Fruit fly (Drosophila melanogaster) whole organism, wandering third instar larva: Measurements from ENCODE around the gene Cpr30B.
A peak's percentile ranks its signal among the peaks of the same experiment; 100 is the strongest.

ENCODE experiments used
- Abd-B ChIP-seq: fragments of >200 bp; optimal IDR thresholded peaks from 2 replicates; lab custom pipeline; 2017; ENCODE audit warnings: missing biosample characterization, missing genetic modification characterization
- CG32264 ChIP-seq: fragments of 200-800 bp; sonication (Bioruptor generic); optimal IDR thresholded peaks from 2 replicates; lab custom pipeline; 2016; ENCODE audit warnings: missing biosample characterization, missing genetic modification characterization
- CG9705 ChIP-seq: fragments of 200-800 bp; sonication (Bioruptor generic); optimal IDR thresholded peaks from 2 replicates; lab custom pipeline; 2018; ENCODE audit warnings: missing biosample characterization, mild to moderate bottlenecking, missing genetic modification characterization
- CrebA ChIP-seq: fragments of 200-800 bp; sonication (Bioruptor generic); optimal IDR thresholded peaks from 2 replicates; lab custom pipeline; 2016; ENCODE audit warnings: missing biosample characterization, mild to moderate bottlenecking, missing genetic modification characterization, borderline replicate concordance
- Dfd ChIP-seq: fragments of >200 bp; optimal IDR thresholded peaks from 2 replicates; lab custom pipeline; 2017; ENCODE audit warnings: missing biosample characterization, missing genetic modification characterization
- Dif ChIP-seq: fragments of 200-275, 200-300 bp; sonication (Bioruptor generic); optimal IDR thresholded peaks from 2 replicates; lab custom pipeline; 2018; ENCODE audit warnings: missing biosample characterization, missing genetic modification characterization; ENCODE audit not compliant: partially characterized antibody
- GATAd ChIP-seq: sonication (Bioruptor generic); optimal IDR thresholded peaks from 2 replicates; lab custom pipeline; 2016; ENCODE audit warnings: missing biosample characterization, missing genetic modification characterization
- HLH106 ChIP-seq: fragments of 200-800 bp; optimal IDR thresholded peaks from 3 replicates; lab custom pipeline; 2019; ENCODE audit warnings: missing biosample characterization, mild to moderate bottlenecking, missing genetic modification characterization, moderate library complexity
- Hnf4 ChIP-seq: fragments of 200-800 bp; sonication (Bioruptor generic); optimal IDR thresholded peaks from 2 replicates; lab custom pipeline; 2016; ENCODE audit warnings: missing biosample characterization, mild to moderate bottlenecking, missing genetic modification characterization
- Hr78 ChIP-seq: fragments of >200 bp; optimal IDR thresholded peaks from 2 replicates; lab custom pipeline; 2017; ENCODE audit warnings: missing biosample characterization, missing genetic modification characterization
- Hr83 ChIP-seq: fragments of 200-300 bp; sonication (Bioruptor generic); optimal IDR thresholded peaks from 2 replicates; lab custom pipeline; 2016; ENCODE audit warnings: missing biosample characterization, mild to moderate bottlenecking, missing genetic modification characterization, moderate library complexity; ENCODE audit not compliant: poor library complexity, severe bottlenecking
- Jra ChIP-seq: sonication (Bioruptor generic); optimal IDR thresholded peaks from 2 replicates; lab custom pipeline; 2016; ENCODE audit warnings: missing biosample characterization, missing genetic modification characterization
- Mio ChIP-seq: sonication (Bioruptor generic); optimal IDR thresholded peaks from 2 replicates; lab custom pipeline; 2016; ENCODE audit warnings: missing biosample characterization, missing genetic modification characterization
- Myc ChIP-seq: fragments of >200 bp; optimal IDR thresholded peaks from 2 replicates; lab custom pipeline; 2017
- N ChIP-seq: fragments of >200 bp; optimal IDR thresholded peaks from 2 replicates; lab custom pipeline; 2018; ENCODE audit warnings: missing biosample characterization, missing external identifiers, missing genetic modification characterization
- OdsH ChIP-seq: fragments of 200-800 bp; sonication (Bioruptor generic); optimal IDR thresholded peaks from 2 replicates; lab custom pipeline; 2016; ENCODE audit warnings: missing biosample characterization, mild to moderate bottlenecking, missing genetic modification characterization
- Rel ChIP-seq, 2 experiments: fragments of 200-800 bp; sonication (Bioruptor generic) in 1 of 2; optimal IDR thresholded peaks; 2 replicates in 1 of 2; 3 replicates in 1 of 2; lab custom pipeline; 2016 to 2019; ENCODE audit warnings: mild to moderate bottlenecking in 2 of 2, missing biosample characterization in 2 of 2, missing genetic modification characterization in 2 of 2, moderate library complexity in 1 of 2
- Sp1 ChIP-seq: fragments of 200-800 bp; sonication (Bioruptor generic); optimal IDR thresholded peaks from 3 replicates; lab custom pipeline; 2019; ENCODE audit warnings: missing biosample characterization, mild to moderate bottlenecking, missing genetic modification characterization, moderate library complexity
- Vsx2 ChIP-seq: fragments of 200-300, 225-300 bp; sonication (Bioruptor generic); optimal IDR thresholded peaks from 2 replicates; lab custom pipeline; 2018; ENCODE audit warnings: missing biosample characterization, missing genetic modification characterization; ENCODE audit not compliant: partially characterized antibody
- br ChIP-seq: fragments of 200-800 bp; sonication (Bioruptor generic); optimal IDR thresholded peaks from 2 replicates; lab custom pipeline; 2016; ENCODE audit warnings: missing biosample characterization, missing genetic modification characterization
- brk ChIP-seq: fragments of 200-800 bp; sonication (Bioruptor generic); optimal IDR thresholded peaks from 2 replicates; lab custom pipeline; 2016; ENCODE audit warnings: missing biosample characterization, mild to moderate bottlenecking, missing genetic modification characterization
- dl ChIP-seq, 2 experiments: fragments of 175-275, 200-275 bp in 1 of 2; fragments of 200-275 bp in 1 of 2; sonication (Bioruptor generic); optimal IDR thresholded peaks; lab custom pipeline; 2018; ENCODE audit warnings: mild to moderate bottlenecking in 2 of 2, missing biosample characterization in 2 of 2, missing genetic modification characterization in 2 of 2, moderate library complexity in 2 of 2; ENCODE audit not compliant: partially characterized antibody in 2 of 2, insufficient read depth in 1 of 2
- dmrt93B ChIP-seq: fragments of 200-800 bp; sonication (Bioruptor generic); optimal IDR thresholded peaks from 2 replicates; lab custom pipeline; 2018; ENCODE audit warnings: missing biosample characterization, mild to moderate bottlenecking, missing genetic modification characterization
- dsf ChIP-seq: sonication (Bioruptor generic); optimal IDR thresholded peaks from 2 replicates; lab custom pipeline; 2016; ENCODE audit warnings: missing biosample characterization, missing genetic modification characterization, borderline replicate concordance
- ey ChIP-seq: fragments of 200-800 bp; sonication (Bioruptor generic); optimal IDR thresholded peaks from 2 replicates; lab custom pipeline; 2016; ENCODE audit warnings: missing biosample characterization, missing genetic modification characterization
- foxo ChIP-seq, 2 experiments: fragments of 200-800 bp; sonication (Bioruptor generic); optimal IDR thresholded peaks; 2 replicates in 1 of 2; 3 replicates in 1 of 2; lab custom pipeline; 2016 to 2017; ENCODE audit warnings: missing biosample characterization in 2 of 2, missing genetic modification characterization in 2 of 2
- fru ChIP-seq: fragments of 200-800 bp; sonication (Bioruptor generic); optimal IDR thresholded peaks from 3 replicates; lab custom pipeline; 2016; ENCODE audit warnings: missing biosample characterization, mild to moderate bottlenecking, missing genetic modification characterization
- h ChIP-seq: fragments of 200-800 bp; sonication (Bioruptor generic); optimal IDR thresholded peaks from 3 replicates; lab custom pipeline; 2016; ENCODE audit warnings: missing biosample characterization, mild to moderate bottlenecking, missing genetic modification characterization
- jim ChIP-seq: fragments of 175-275, 200-325 bp; sonication (Bioruptor generic); optimal IDR thresholded peaks from 2 replicates; lab custom pipeline; 2016; ENCODE audit warnings: missing biosample characterization, mild to moderate bottlenecking, missing genetic modification characterization
- lola ChIP-seq: fragments of >200 bp; optimal IDR thresholded peaks from 2 replicates; lab custom pipeline; 2017; ENCODE audit warnings: missing biosample characterization, missing genetic modification characterization
- pan ChIP-seq: fragments of >200 bp; optimal IDR thresholded peaks from 2 replicates; lab custom pipeline; 2017
- psq ChIP-seq: fragments of 200-800 bp; sonication (Bioruptor generic); optimal IDR thresholded peaks from 3 replicates; lab custom pipeline; 2017; ENCODE audit warnings: missing biosample characterization, mild to moderate bottlenecking, missing genetic modification characterization, moderate library complexity
- rgr ChIP-seq: fragments of 200-800 bp; sonication (Bioruptor generic); optimal IDR thresholded peaks from 3 replicates; lab custom pipeline; 2016; ENCODE audit warnings: missing biosample characterization, mild to moderate bottlenecking, missing genetic modification characterization
- sage ChIP-seq: fragments of 200-800 bp; sonication (Bioruptor generic); optimal IDR thresholded peaks from 2 replicates; lab custom pipeline; 2016; ENCODE audit warnings: missing biosample characterization, mild to moderate bottlenecking, missing genetic modification characterization
- sv ChIP-seq: fragments of 200-800 bp; sonication (Bioruptor generic); optimal IDR thresholded peaks from 3 replicates; lab custom pipeline; 2016; ENCODE audit warnings: missing biosample characterization, missing genetic modification characterization
- tai ChIP-seq: sonication (Bioruptor generic); optimal IDR thresholded peaks from 2 replicates; lab custom pipeline; 2016; ENCODE audit warnings: missing biosample characterization, missing genetic modification characterization
- usp ChIP-seq: fragments of >200 bp; optimal IDR thresholded peaks from 2 replicates; lab custom pipeline; 2017; ENCODE audit warnings: missing biosample characterization, missing genetic modification characterization
- woc ChIP-seq: sonication (Bioruptor generic); optimal IDR thresholded peaks from 2 replicates; lab custom pipeline; 2016; ENCODE audit warnings: missing biosample characterization, mild to moderate bottlenecking, missing genetic modification characterization

The Cpr30B gene

DNA sequence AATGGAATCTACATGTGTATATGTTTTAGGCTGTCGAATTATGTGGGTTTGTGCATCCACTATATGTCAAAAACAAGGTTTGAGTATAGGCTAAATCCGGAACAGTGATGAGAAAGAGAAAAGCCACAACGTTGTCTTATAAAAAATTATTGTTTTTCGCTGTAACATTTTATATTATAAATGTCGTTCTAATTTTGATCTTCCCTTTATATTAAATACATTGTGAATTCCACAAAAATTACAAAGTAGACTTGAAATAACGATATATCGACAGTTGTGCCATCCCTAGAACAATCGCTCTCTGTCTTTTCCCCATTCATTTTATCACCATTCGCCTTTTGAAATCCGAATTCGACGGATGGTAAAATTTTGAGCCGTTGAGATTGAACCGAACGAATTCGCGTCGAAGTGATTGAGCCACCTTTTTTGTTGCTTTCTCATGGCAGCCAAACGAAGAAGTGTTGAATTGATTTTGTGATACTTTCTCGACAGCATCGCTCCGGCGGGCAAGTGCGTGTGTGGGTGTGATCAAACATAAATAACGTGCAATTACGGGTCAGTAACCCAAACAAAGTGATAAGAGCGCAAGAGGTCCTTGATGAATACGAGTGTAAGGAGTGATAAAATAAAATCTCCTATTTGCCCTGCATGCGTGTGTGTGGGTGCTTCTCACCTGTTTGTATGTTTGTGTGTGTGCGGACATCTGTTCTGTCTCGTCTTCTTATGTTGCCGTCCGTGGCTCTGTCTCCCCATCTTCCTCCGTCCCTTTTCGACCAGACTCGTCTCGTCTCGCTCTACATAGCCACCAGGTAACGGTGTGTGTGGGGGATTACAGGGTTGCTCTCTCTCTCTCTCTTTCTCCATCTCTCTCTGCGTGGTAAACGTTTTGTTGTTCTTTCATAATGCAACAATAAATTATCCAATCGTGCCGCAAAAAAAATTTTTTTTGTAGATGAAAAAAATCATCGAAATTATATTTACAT is 21.5 kb upstream of the Cpr30B start, which contains the start of gene Oatp30B:
TSS of gene Oatp30B (plus strand) at position 325 of the 983 bp plus-strand sequence.
- TF ChIP-seq dl (GFP tag; optimal IDR thresholded peaks at IDR 0.05; lab: Kevin White, UChicago; ENCODE audit: insufficient read depth in 1 of 2, partially characterized antibody in 2 of 2) (no peak), Hnf4 (peak; percentile 96), CrebA (peak; percentile 77), h (GFP tag; lab: Kevin White, UChicago) (peak; percentile 96), jim (GFP tag; lab: Kevin White, UChicago) (no peak), woc (GFP tag; lab: Kevin White, UChicago) (peak; percentile 92), Sp1 (GFP tag; lab: Kevin White, UChicago) (peak; percentile 91), usp (GFP tag; lab: Kevin White, UChicago) (no peak), psq (GFP tag; lab: Kevin White, UChicago) (peak; percentile 99), Myc (peak; percentile 83), sv (GFP tag; lab: Kevin White, UChicago) (peak; percentile 98), ey (GFP tag; lab: Kevin White, UChicago) (peak; percentile 95), sage (GFP tag; lab: Kevin White, UChicago) (peak; percentile 91), Dif (GFP tag; lab: Kevin White, UChicago) (peak; percentile 50), Mio (peak; percentile 31), CG32264 (GFP tag; lab: Kevin White, UChicago) (peak; percentile 76), rgr (GFP tag; lab: Kevin White, UChicago) (peak; percentile 96), Rel (GFP tag; optimal IDR thresholded peaks at IDR 0.05; lab: Kevin White, UChicago) (peak; percentile 14), Rel (tag; optimal IDR thresholded peaks at IDR 0.05; lab: Kevin White, UChicago) (peak; percentile 79), brk (GFP tag; lab: Kevin White, UChicago) (peak; percentile 97), OdsH (GFP tag; lab: Kevin White, UChicago) (peak; percentile 90), GATAd (GFP tag; lab: Kevin White, UChicago) (peak; percentile 77), foxo (GFP tag; optimal IDR thresholded peaks at IDR 0.05; lab: Kevin White, UChicago) (peak; percentile 62 to 96), pan (lab: Kevin White, UChicago) (no peak), dmrt93B (GFP tag; lab: Kevin White, UChicago) (peak; percentile 87), N (GFP tag; lab: Kevin White, UChicago) (peak; percentile 29), Vsx2 (GFP tag; lab: Kevin White, UChicago) (no peak), Abd-B (GFP tag; lab: Kevin White, UChicago) (no peak), HLH106 (tag; lab: Kevin White, UChicago) (peak; percentile 96), br (peak; percentile 93), lola (no peak), CG9705 (GFP tag; lab: Kevin White, UChicago) (peak; percentile 91), Jra (GFP tag; lab: Kevin White, UChicago) (peak; percentile 93), Hr83 (GFP tag; lab: Kevin White, UChicago) (peak; percentile 82), Hr78 (GFP tag; lab: Kevin White, UChicago) (no peak), Dfd (GFP tag; lab: Kevin White, UChicago) (no peak), fru (GFP tag; lab: Kevin White, UChicago) (peak; percentile 94), tai (GFP tag; lab: Kevin White, UChicago) (peak; percentile 94), dsf (GFP tag; lab: Kevin White, UChicago) (peak; percentile 89)
- TF ChIP-seq, all 38 proteins: peak for 29

DNA sequence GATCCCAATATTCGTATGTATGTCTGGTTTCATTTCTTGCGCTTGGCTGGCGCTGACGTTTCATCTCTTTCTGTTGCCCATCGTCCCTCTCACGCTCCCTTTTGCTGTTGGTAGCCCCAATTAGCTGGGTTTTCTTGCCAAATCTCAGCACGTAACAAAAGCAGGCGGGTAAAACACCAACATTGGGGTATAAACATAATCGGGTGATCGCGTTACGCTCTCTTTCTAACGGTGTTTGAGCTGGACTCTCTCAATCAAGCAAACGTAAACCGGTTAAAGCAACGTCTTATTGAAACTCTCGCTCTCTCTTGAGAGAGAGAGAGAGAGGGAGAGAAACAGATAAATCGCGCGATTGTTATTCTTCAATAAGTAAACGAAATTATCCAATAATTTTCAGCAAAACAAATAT is 19.9 kb upstream of the Cpr30B start:
- TF ChIP-seq Vsx2 (GFP tag; lab: Kevin White, UChicago) (peak; percentile 85), Dif (GFP tag; lab: Kevin White, UChicago) (peak; percentile 51), GATAd (GFP tag; lab: Kevin White, UChicago) (no peak)
